In the genomic region with DNA sequence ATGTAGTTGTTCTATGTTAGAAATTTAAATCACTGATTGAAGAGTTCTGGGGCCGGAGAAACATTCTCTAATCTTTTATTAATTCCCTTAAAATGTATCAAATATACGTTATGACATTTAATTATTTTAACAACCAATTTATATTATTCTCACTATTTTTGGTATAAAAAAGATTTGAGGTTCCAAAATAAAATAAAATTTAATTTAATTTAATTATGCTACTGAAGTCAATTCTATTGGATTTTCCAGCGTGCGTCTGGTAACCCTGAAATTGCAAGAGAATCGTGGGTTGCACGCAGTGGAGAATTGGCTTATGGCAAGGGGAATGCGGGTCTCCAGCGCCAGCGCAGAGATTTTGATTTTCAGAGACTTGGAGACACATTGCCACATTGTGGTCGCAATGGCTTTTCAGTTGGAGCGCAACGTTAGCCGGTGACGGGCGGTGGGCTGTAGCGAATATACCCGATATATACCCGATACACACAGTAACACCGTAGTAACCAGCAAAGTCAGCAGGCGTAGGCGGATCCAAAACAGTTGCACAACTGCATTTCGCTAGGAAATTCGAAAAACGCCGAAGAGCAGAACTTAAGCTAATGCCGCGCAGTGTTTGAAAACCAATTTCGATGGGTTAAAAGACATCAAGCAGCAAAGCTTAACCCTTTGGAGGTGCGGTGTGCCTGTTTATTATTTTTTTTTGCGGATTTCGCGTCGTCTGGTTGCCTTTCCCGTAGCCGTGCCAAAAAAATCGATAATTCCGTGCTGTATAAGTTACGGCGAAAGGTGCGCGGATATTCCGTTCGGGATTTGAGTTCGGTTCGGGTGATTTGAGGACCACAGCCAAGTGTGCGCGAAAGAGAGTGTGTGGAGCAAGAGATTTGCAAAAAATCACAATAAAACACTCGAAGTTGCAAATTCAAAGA, we compare ENCODE assay signal across 1 fruit fly cellular context.
TF ChIP-seq lines count a peak whose summit lies in the region.

No protein-coding gene starts in this region.

TF ChIP-seq in whole organism, embryonic, 481 proteins besides CTCF, POLR2A, EP300 and RAD21 (continued from another document and continues in another):
- 0 out of 2 replicates have a peak, but pooled peaks have one; percentile 28 for TF ChIP-seq Nf-YA (GFP tag; IDR thresholded peaks at IDR 0.05; lab: Robert Waterston, UW)
- no peak for TF ChIP-seq chif (GFP tag; optimal IDR thresholded peaks at IDR 0.05; lab: Kevin White, UChicago)
- no peak for TF ChIP-seq CG18764 (GFP tag; optimal IDR thresholded peaks at IDR 0.05; lab: Kevin White, UChicago)
- no peak for TF ChIP-seq CG17912 (GFP tag; optimal IDR thresholded peaks at IDR 0.05; lab: Kevin White, UChicago)
- no peak for TF ChIP-seq CG1529 (GFP tag; optimal IDR thresholded peaks at IDR 0.05; lab: Kevin White, UChicago)
- TF ChIP-seq CG2889 (GFP tag; IDR thresholded peaks at IDR 0.05; lab: Robert Waterston, UW): no peak
- TF ChIP-seq ken (GFP tag; IDR thresholded peaks at IDR 0.05; lab: Robert Waterston, UW): peak; percentile 43; the same call in 1 of the 3 replicates
- TF ChIP-seq CG17612 (GFP tag; IDR thresholded peaks at IDR 0.05; lab: Robert Waterston, UW): no peak
- no peak for TF ChIP-seq CG32767 (GFP tag; IDR thresholded peaks at IDR 0.05; lab: Robert Waterston, UW)
- peak; percentile 7 for TF ChIP-seq CG5180 (GFP tag; optimal IDR thresholded peaks at IDR 0.05; lab: Kevin White, UChicago)
- no peak for TF ChIP-seq CG8359 (GFP tag; optimal IDR thresholded peaks at IDR 0.05; lab: Kevin White, UChicago; ENCODE audit: borderline replicate concordance)
- no peak for TF ChIP-seq Hmx (GFP tag; optimal IDR thresholded peaks at IDR 0.05; lab: Kevin White, UChicago)
- TF ChIP-seq CG30431 (GFP tag; optimal IDR thresholded peaks at IDR 0.05; lab: Kevin White, UChicago): no peak
- no peak for TF ChIP-seq CG8290 (GFP tag; optimal IDR thresholded peaks at IDR 0.05; lab: Kevin White, UChicago)
- peak in 1 of 2 experiments; percentile 44 for TF ChIP-seq CG8290 (tag; optimal IDR thresholded peaks at IDR 0.05; lab: Kevin White, UChicago)
- TF ChIP-seq Ets65A (GFP tag; lab: Kevin White, UChicago): peak; percentile 78
- TF ChIP-seq vnd (GFP tag; IDR thresholded peaks at IDR 0.05; lab: Robert Waterston, UW; ENCODE audit: partially characterized antibody): no peak
- no peak for TF ChIP-seq Hr78 (GFP tag; optimal IDR thresholded peaks at IDR 0.05; lab: Kevin White, UChicago)
- no peak for TF ChIP-seq bab2 (GFP tag; optimal IDR thresholded peaks at IDR 0.05; lab: Kevin White, UChicago)
- peak; percentile 24 to 47 for TF ChIP-seq bsh (GFP tag; optimal IDR thresholded peaks at IDR 0.05; lab: Kevin White, UChicago)
- TF ChIP-seq exex (tag; optimal IDR thresholded peaks at IDR 0.05; lab: Kevin White, UChicago): no peak
- no peak for TF ChIP-seq run (tag; optimal IDR thresholded peaks at IDR 0.05; lab: Kevin White, UChicago)
- no peak for TF ChIP-seq CG4617 (GFP tag; optimal IDR thresholded peaks at IDR 0.05; lab: Kevin White, UChicago; ENCODE audit: borderline replicate concordance)
- TF ChIP-seq CG5953 (GFP tag; IDR thresholded peaks at IDR 0.05; lab: Robert Waterston, UW): 0 out of 2 replicates have a peak, but pooled peaks have one; percentile 22
- TF ChIP-seq zen2 (GFP tag; IDR thresholded peaks at IDR 0.05; lab: Robert Waterston, UW; ENCODE audit: partially characterized antibody): no peak
- peak; percentile 68 for TF ChIP-seq chm (GFP tag; IDR thresholded peaks at IDR 0.05; lab: Robert Waterston, UW)
- TF ChIP-seq abd-A (tag; optimal IDR thresholded peaks at IDR 0.05; lab: Kevin White, UChicago): peak; percentile 6
- peak; percentile 74 for TF ChIP-seq ewg (GFP tag; optimal IDR thresholded peaks at IDR 0.05; lab: Kevin White, UChicago)
- TF ChIP-seq C15 (GFP tag; IDR thresholded peaks at IDR 0.05; lab: Robert Waterston, UW): no peak
- TF ChIP-seq Kr (GFP tag; optimal IDR thresholded peaks at IDR 0.05; lab: Kevin White, UChicago): no peak
- TF ChIP-seq Dref (GFP tag; IDR thresholded peaks at IDR 0.05; lab: Robert Waterston, UW): no peak
- no peak for TF ChIP-seq ac (GFP tag; optimal IDR thresholded peaks at IDR 0.05; lab: Kevin White, UChicago)
- no peak for TF ChIP-seq CG31388 (GFP tag; optimal IDR thresholded peaks at IDR 0.05; lab: Kevin White, UChicago)
- TF ChIP-seq sqz (GFP tag; optimal IDR thresholded peaks at IDR 0.05; lab: Kevin White, UChicago): peak; percentile 27
- peak; percentile 4 for TF ChIP-seq Max (GFP tag; optimal IDR thresholded peaks at IDR 0.05; lab: Kevin White, UChicago)
- peak; percentile 29; the same call in 2 of the 3 replicates for TF ChIP-seq row (GFP tag; IDR thresholded peaks at IDR 0.05; lab: Robert Waterston, UW)
- TF ChIP-seq CG8089 (GFP tag; optimal IDR thresholded peaks at IDR 0.05; lab: Kevin White, UChicago): no peak
- TF ChIP-seq CG11696 (GFP tag; IDR thresholded peaks at IDR 0.05; lab: Robert Waterston, UW): no peak
- no peak for TF ChIP-seq CG15514 (GFP tag; optimal IDR thresholded peaks at IDR 0.05; lab: Kevin White, UChicago)
- no peak for TF ChIP-seq slou (GFP tag; optimal IDR thresholded peaks at IDR 0.05; lab: Kevin White, UChicago)
- TF ChIP-seq gcm (GFP tag; optimal IDR thresholded peaks at IDR 0.05; lab: Kevin White, UChicago): peak; percentile 10
- peak; percentile 6 for TF ChIP-seq CG3407 (GFP tag; optimal IDR thresholded peaks at IDR 0.05; lab: Kevin White, UChicago)
- TF ChIP-seq CG15269 (tag; optimal IDR thresholded peaks at IDR 0.05; lab: Kevin White, UChicago): peak; percentile 25
- peak; percentile 1 for TF ChIP-seq CG12769 (tag; optimal IDR thresholded peaks at IDR 0.05; lab: Kevin White, UChicago)
- no peak for TF ChIP-seq HmgZ (tag; optimal IDR thresholded peaks at IDR 0.05; lab: Kevin White, UChicago)
- peak; percentile 18 for TF ChIP-seq CG10209 (GFP tag; optimal IDR thresholded peaks at IDR 0.05; lab: Kevin White, UChicago)
- no peak for TF ChIP-seq CG12219 (GFP tag; optimal IDR thresholded peaks at IDR 0.05; lab: Kevin White, UChicago)
- no peak for TF ChIP-seq tll (GFP tag; optimal IDR thresholded peaks at IDR 0.05; lab: Kevin White, UChicago)
- no peak for TF ChIP-seq lab (GFP tag; optimal IDR thresholded peaks at IDR 0.05; lab: Kevin White, UChicago)
- TF ChIP-seq CG13296 (GFP tag; optimal IDR thresholded peaks at IDR 0.05; lab: Kevin White, UChicago): no peak
- no peak for TF ChIP-seq HmgD (GFP tag; optimal IDR thresholded peaks at IDR 0.05; lab: Kevin White, UChicago)
- TF ChIP-seq CG2678 (tag; optimal IDR thresholded peaks at IDR 0.05; lab: Kevin White, UChicago): peak; percentile 65
- TF ChIP-seq amos (GFP tag; IDR thresholded peaks at IDR 0.05; lab: Robert Waterston, UW; ENCODE audit: partially characterized antibody): peak; percentile 24; the same call in 1 of the 2 replicates
- no peak for TF ChIP-seq danr (GFP tag; IDR thresholded peaks at IDR 0.05; lab: Robert Waterston, UW)
- no peak for TF ChIP-seq fd102C (GFP tag; optimal IDR thresholded peaks at IDR 0.05; lab: Kevin White, UChicago)
- peak; percentile 60 for TF ChIP-seq CG7556 (GFP tag; optimal IDR thresholded peaks at IDR 0.05; lab: Kevin White, UChicago)
- peak; percentile 29; the same call in 1 of the 3 replicates for TF ChIP-seq H15 (GFP tag; IDR thresholded peaks at IDR 0.05; lab: Robert Waterston, UW)
- no peak for TF ChIP-seq tna (GFP tag; IDR thresholded peaks at IDR 0.05; lab: Robert Waterston, UW; ENCODE audit: partially characterized antibody)
- peak; percentile 24; the same call in 1 of the 2 replicates for TF ChIP-seq sisA (GFP tag; IDR thresholded peaks at IDR 0.05; lab: Robert Waterston, UW)
- TF ChIP-seq HLH3B (GFP tag; IDR thresholded peaks at IDR 0.05; lab: Robert Waterston, UW): 0 out of 2 replicates have a peak, but pooled peaks have one; percentile 9
- TF ChIP-seq Sry-β (GFP tag; optimal IDR thresholded peaks at IDR 0.05; lab: Kevin White, UChicago): no peak
- no peak for TF ChIP-seq CG6854 (GFP tag; optimal IDR thresholded peaks at IDR 0.05; lab: Kevin White, UChicago)
- no peak for TF ChIP-seq lov (optimal IDR thresholded peaks at IDR 0.05; lab: Kevin White, UChicago)
- TF ChIP-seq lov (GFP tag; IDR thresholded peaks at IDR 0.05; lab: Robert Waterston, UW): 0 out of 3 replicates have a peak, but pooled peaks have one; percentile 54
- TF ChIP-seq CG14965 (GFP tag; optimal IDR thresholded peaks at IDR 0.05; lab: Kevin White, UChicago; ENCODE audit: borderline replicate concordance): no peak
- TF ChIP-seq Hr51 (GFP tag; optimal IDR thresholded peaks at IDR 0.05; lab: Kevin White, UChicago): peak in 1 of 2 experiments; percentile 42
- TF ChIP-seq jing (GFP tag; optimal IDR thresholded peaks at IDR 0.05; lab: Kevin White, UChicago): no peak
- TF ChIP-seq wdn (GFP tag; IDR thresholded peaks at IDR 0.05; lab: Robert Waterston, UW): no peak
- TF ChIP-seq CG4707 (GFP tag; optimal IDR thresholded peaks at IDR 0.05; lab: Kevin White, UChicago): no peak
- TF ChIP-seq CG10979 (tag; optimal IDR thresholded peaks at IDR 0.05; lab: Kevin White, UChicago): peak; percentile 64
- TF ChIP-seq lmd (GFP tag; IDR thresholded peaks at IDR 0.05; lab: Robert Waterston, UW): no peak
- no peak for TF ChIP-seq CG15073 (GFP tag; optimal IDR thresholded peaks at IDR 0.05; lab: Kevin White, UChicago)
- TF ChIP-seq D (optimal IDR thresholded peaks at IDR 0.05; lab: Kevin White, UChicago): no peak
- TF ChIP-seq D (GFP tag; optimal IDR thresholded peaks at IDR 0.05; lab: Kevin White, UChicago): no peak
- peak; percentile 20 for TF ChIP-seq Sox102F (GFP tag; optimal IDR thresholded peaks at IDR 0.05; lab: Kevin White, UChicago)
- peak; percentile 26; the same call in 1 of the 2 replicates for TF ChIP-seq ap (GFP tag; IDR thresholded peaks at IDR 0.05; lab: Robert Waterston, UW)
- peak; percentile 7; the same call in 1 of the 4 replicates for TF ChIP-seq Gug (GFP tag; IDR thresholded peaks at IDR 0.05; lab: Robert Waterston, UW)
- TF ChIP-seq grau (tag; optimal IDR thresholded peaks at IDR 0.05; lab: Kevin White, UChicago): peak; percentile 29
- no peak for TF ChIP-seq Dip2 (GFP tag; IDR thresholded peaks at IDR 0.05; lab: Robert Waterston, UW)
- no peak for TF ChIP-seq pb (GFP tag; optimal IDR thresholded peaks at IDR 0.05; lab: Kevin White, UChicago)
- TF ChIP-seq Rx (GFP tag; IDR thresholded peaks at IDR 0.05; lab: Robert Waterston, UW): 0 out of 2 replicates have a peak, but pooled peaks have one; percentile 21
- no peak for TF ChIP-seq CG10462 (GFP tag; optimal IDR thresholded peaks at IDR 0.05; lab: Kevin White, UChicago)
- TF ChIP-seq CG6765 (GFP tag; optimal IDR thresholded peaks at IDR 0.05; lab: Kevin White, UChicago): no peak
- no peak for TF ChIP-seq NC2β (GFP tag; optimal IDR thresholded peaks at IDR 0.05; lab: Kevin White, UChicago)
- TF ChIP-seq BtbVII (GFP tag; optimal IDR thresholded peaks at IDR 0.05; lab: Kevin White, UChicago): no peak
- TF ChIP-seq TFAM (GFP tag; optimal IDR thresholded peaks at IDR 0.05; lab: Kevin White, UChicago): no peak
- no peak for TF ChIP-seq CG3065 (GFP tag; optimal IDR thresholded peaks at IDR 0.05; lab: Kevin White, UChicago)
- peak; percentile 41 for TF ChIP-seq Ssrp (tag; optimal IDR thresholded peaks at IDR 0.05; lab: Kevin White, UChicago)
- TF ChIP-seq nerfin-1 (tag; optimal IDR thresholded peaks at IDR 0.05; lab: Kevin White, UChicago): peak; percentile 3
- peak in 1 of 3 experiments; percentile 82 for TF ChIP-seq lola (GFP tag; optimal IDR thresholded peaks at IDR 0.05; lab: Kevin White, UChicago)
- TF ChIP-seq sim (GFP tag; IDR thresholded peaks at IDR 0.05; lab: Robert Waterston, UW): no peak
- TF ChIP-seq Oaz (GFP tag; IDR thresholded peaks at IDR 0.05; lab: Robert Waterston, UW): no peak
- TF ChIP-seq chinmo (GFP tag; IDR thresholded peaks at IDR 0.05; lab: Robert Waterston, UW; ENCODE audit: partially characterized antibody): 0 out of 4 replicates have a peak, but pooled peaks have one; percentile 60
- TF ChIP-seq fd96Cb (tag; optimal IDR thresholded peaks at IDR 0.05; lab: Kevin White, UChicago): peak; percentile 43
- TF ChIP-seq MTF-1 (GFP tag; optimal IDR thresholded peaks at IDR 0.05; lab: Kevin White, UChicago; ENCODE audit: borderline replicate concordance): no peak
- TF ChIP-seq Abd-B (GFP tag; optimal IDR thresholded peaks at IDR 0.05; lab: Kevin White, UChicago): peak; percentile 38
- TF ChIP-seq cas (GFP tag; IDR thresholded peaks at IDR 0.05; lab: Robert Waterston, UW): no peak
- TF ChIP-seq CG10565 (GFP tag; optimal IDR thresholded peaks at IDR 0.05; lab: Kevin White, UChicago): no peak
- TF ChIP-seq croc (GFP tag; conservative IDR thresholded peaks at IDR 0.05; lab: Robert Waterston, UW): no peak
- peak; percentile 34; the same call in 1 of the 2 replicates for TF ChIP-seq slbo (GFP tag; IDR thresholded peaks at IDR 0.05; lab: Robert Waterston, UW)
- no peak for TF ChIP-seq Chrac-16 (GFP tag; optimal IDR thresholded peaks at IDR 0.05; lab: Kevin White, UChicago)
- no peak for TF ChIP-seq HHEX (GFP tag; optimal IDR thresholded peaks at IDR 0.05; lab: Kevin White, UChicago)
- TF ChIP-seq CG4328 (GFP tag; optimal IDR thresholded peaks at IDR 0.05; lab: Kevin White, UChicago): no peak
- TF ChIP-seq ase (GFP tag; IDR thresholded peaks at IDR 0.05; lab: Robert Waterston, UW): 0 out of 3 replicates have a peak, but pooled peaks have one; percentile 41
- no peak for TF ChIP-seq Ptx1 (GFP tag; IDR thresholded peaks at IDR 0.05; lab: Robert Waterston, UW)
- TF ChIP-seq MBD-R2 (GFP tag; IDR thresholded peaks at IDR 0.05; lab: Robert Waterston, UW): peak; percentile 32; the same call in 1 of the 2 replicates
- peak in 1 of 2 experiments; percentile 54 for TF ChIP-seq Pdp1 (GFP tag; optimal IDR thresholded peaks at IDR 0.05; lab: Kevin White, UChicago)
- peak; percentile 4; the same call in 1 of the 2 replicates for TF ChIP-seq CG6689 (GFP tag; IDR thresholded peaks at IDR 0.05; lab: Robert Waterston, UW)
- TF ChIP-seq dpn (GFP tag; optimal IDR thresholded peaks at IDR 0.05; lab: Kevin White, UChicago): no peak
- TF ChIP-seq CG2712 (tag; optimal IDR thresholded peaks at IDR 0.05; lab: Kevin White, UChicago): peak; percentile 60
- no peak for TF ChIP-seq CG9876 (GFP tag; optimal IDR thresholded peaks at IDR 0.05; lab: Kevin White, UChicago)
- TF ChIP-seq CG14860 (GFP tag; IDR thresholded peaks at IDR 0.05; lab: Robert Waterston, UW; ENCODE audit: partially characterized antibody): no peak
- peak; percentile 63 for TF ChIP-seq Med (GFP tag; lab: Kevin White, UChicago)
- peak; percentile 20; the same call in 2 of the 3 replicates for TF ChIP-seq CG17361 (GFP tag; IDR thresholded peaks at IDR 0.05; lab: Robert Waterston, UW)
- TF ChIP-seq Fer1 (GFP tag; optimal IDR thresholded peaks at IDR 0.05; lab: Kevin White, UChicago): no peak
- peak; percentile 53 for TF ChIP-seq CG8388 (GFP tag; optimal IDR thresholded peaks at IDR 0.05; lab: Kevin White, UChicago)
- peak; percentile 19 for TF ChIP-seq CG11723 (GFP tag; optimal IDR thresholded peaks at IDR 0.05; lab: Kevin White, UChicago)
- no peak for TF ChIP-seq CG6654 (GFP tag; optimal IDR thresholded peaks at IDR 0.05; lab: Kevin White, UChicago)
